Worm (Caenorhabditis elegans): ENCODE results near the gene T09F3.7.

DNA sequence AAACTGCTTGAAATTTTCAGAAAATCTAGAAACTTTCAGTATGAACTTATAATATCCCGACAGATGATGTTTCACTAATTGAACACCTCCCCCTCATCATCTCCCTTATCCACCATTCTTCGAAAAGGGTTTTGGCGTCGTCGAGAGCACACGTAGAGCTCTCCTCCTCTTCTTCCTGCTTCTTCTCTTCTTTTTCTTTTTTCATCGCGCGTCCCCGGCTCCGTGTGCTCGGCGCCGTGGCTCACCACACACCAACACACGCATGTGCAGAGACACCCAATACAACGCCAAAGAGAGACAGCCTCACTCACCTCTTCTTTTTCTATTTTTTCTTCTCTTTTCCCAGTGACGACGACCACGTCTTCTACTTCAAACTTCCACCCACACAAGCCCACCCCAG lies 11.4 kb upstream of the T09F3.7 start:
- peak; percentile 29 for TF ChIP-seq him-1 (tag; optimal IDR thresholded peaks at IDR 0.05)
- no peak for TF ChIP-seq dao-5 (tag; optimal IDR thresholded peaks at IDR 0.05)
